Fruit fly (Drosophila melanogaster) whole organism, prepupa: Measurements from ENCODE around the gene SP1029.

Experiments
- Blimp-1 ChIP-seq: fragments of 200-800 bp; sonication (Bioruptor generic); optimal IDR thresholded peaks from 3 replicates; lab custom pipeline; 2017; ENCODE audit warnings: missing biosample characterization, missing genetic modification characterization, mild to moderate bottlenecking, moderate library complexity, missing genetic modification reagents
- CG10631 ChIP-seq: fragments of 200-800 bp; sonication (Bioruptor generic); optimal IDR thresholded peaks from 2 replicates; lab custom pipeline; 2016; ENCODE audit warnings: missing biosample characterization, missing genetic modification characterization
- CG10669 ChIP-seq: fragments of 200-800 bp; sonication (Bioruptor generic); optimal IDR thresholded peaks from 3 replicates; lab custom pipeline; 2018; ENCODE audit warnings: missing biosample characterization, mild to moderate bottlenecking, missing genetic modification characterization, moderate library complexity
- CG11294 ChIP-seq: fragments of 200-800 bp; sonication (Bioruptor generic); IDR thresholded peaks from 2 replicates; pipeline ENCODE4 v1.3.6; 2022; ENCODE audit warnings: missing biosample characterization, missing genetic modification characterization
- CG11902 ChIP-seq: fragments of 200-800 bp; sonication (Bioruptor generic); optimal IDR thresholded peaks from 3 replicates; lab custom pipeline; 2016; ENCODE audit warnings: missing biosample characterization, missing genetic modification characterization
- CG16779 ChIP-seq: fragments of 200-800 bp; sonication (Bioruptor generic); optimal IDR thresholded peaks from 3 replicates; lab custom pipeline; 2017; ENCODE audit warnings: missing biosample characterization, mild to moderate bottlenecking, missing genetic modification characterization
- CG31627 ChIP-seq: fragments of 200-800 bp; sonication (Bioruptor generic); optimal IDR thresholded peaks from 3 replicates; lab custom pipeline; 2016; ENCODE audit warnings: missing biosample characterization, missing genetic modification characterization
- CG32006 ChIP-seq: fragments of 200-800 bp; sonication (Bioruptor generic); optimal IDR thresholded peaks from 3 replicates; lab custom pipeline; 2017; ENCODE audit warnings: missing biosample characterization, mild to moderate bottlenecking, missing genetic modification characterization
- CG34406 ChIP-seq: fragments of 200-800 bp; sonication (Bioruptor generic); optimal IDR thresholded peaks from 3 replicates; lab custom pipeline; 2016; ENCODE audit warnings: missing biosample characterization, missing genetic modification characterization
- CG3919 ChIP-seq: fragments of 200-800 bp; sonication (Bioruptor generic); optimal IDR thresholded peaks from 3 replicates; lab custom pipeline; 2016; ENCODE audit warnings: missing biosample characterization, missing genetic modification characterization
- CG4318 ChIP-seq: fragments of 200-800 bp; sonication (Bioruptor generic); optimal IDR thresholded peaks from 3 replicates; lab custom pipeline; 2017; ENCODE audit warnings: missing biosample characterization, mild to moderate bottlenecking, missing genetic modification characterization
- CG6163 ChIP-seq: fragments of 200-800 bp; sonication (Bioruptor generic); IDR thresholded peaks from 3 replicates; pipeline ENCODE4 v1.3.6; 2022; ENCODE audit warnings: missing biosample characterization, missing genetic modification characterization
- CG6808 ChIP-seq: fragments of 200-800 bp; sonication (Bioruptor generic); optimal IDR thresholded peaks from 3 replicates; lab custom pipeline; 2017; ENCODE audit warnings: missing biosample characterization, missing genetic modification characterization, mild to moderate bottlenecking, moderate library complexity, missing genetic modification reagents
- CG6854 ChIP-seq: fragments of 200-800 bp; sonication (Bioruptor generic); optimal IDR thresholded peaks from 2 replicates; lab custom pipeline; 2017; ENCODE audit warnings: missing biosample characterization, mild to moderate bottlenecking, missing genetic modification characterization
- CG7368 ChIP-seq: fragments of 200-800 bp; sonication (Bioruptor generic); optimal IDR thresholded peaks from 3 replicates; lab custom pipeline; 2016; ENCODE audit warnings: missing biosample characterization, missing genetic modification characterization
- CG8119 ChIP-seq: fragments of 200-800 bp; sonication (Bioruptor generic); IDR thresholded peaks from 3 replicates; pipeline ENCODE4 v1.3.6; 2022; ENCODE audit warnings: missing biosample characterization, missing genetic modification characterization
- CG8319 ChIP-seq: fragments of 200-800 bp; sonication (Bioruptor generic); optimal IDR thresholded peaks from 3 replicates; lab custom pipeline; 2016; ENCODE audit warnings: missing biosample characterization, missing genetic modification characterization
- CG8632 ChIP-seq: fragments of 200-800 bp; sonication (Bioruptor generic); optimal IDR thresholded peaks from 3 replicates; lab custom pipeline; 2016; ENCODE audit warnings: missing biosample characterization, missing genetic modification characterization
- CG9139 ChIP-seq: fragments of 200-800 bp; sonication (Bioruptor generic); optimal IDR thresholded peaks from 3 replicates; lab custom pipeline; 2017; ENCODE audit warnings: missing biosample characterization, mild to moderate bottlenecking, missing genetic modification characterization
- Eip75B ChIP-seq: fragments of 200-800 bp; sonication (Bioruptor generic); optimal IDR thresholded peaks from 3 replicates; lab custom pipeline; 2016; ENCODE audit warnings: missing biosample characterization, missing genetic modification characterization
- Eip93F ChIP-seq: fragments of 200-800 bp; sonication (Bioruptor generic); optimal IDR thresholded peaks from 2 replicates; lab custom pipeline; 2016; ENCODE audit warnings: missing biosample characterization, mild to moderate bottlenecking, missing genetic modification characterization
- Ets21C ChIP-seq: fragments of 200-800 bp; sonication (Bioruptor generic); optimal IDR thresholded peaks from 3 replicates; lab custom pipeline; 2016; ENCODE audit warnings: missing biosample characterization, missing genetic modification characterization
- Ets96B ChIP-seq: fragments of 200-800 bp; optimal IDR thresholded peaks from 2 replicates; lab custom pipeline; 2019; ENCODE audit warnings: missing biosample characterization, mild to moderate bottlenecking, missing genetic modification characterization, moderate library complexity
- Hr38 ChIP-seq: sonication (Bioruptor generic); optimal IDR thresholded peaks from 2 replicates; lab custom pipeline; 2016; ENCODE audit warnings: missing biosample characterization, missing genetic modification characterization
- Hr39 ChIP-seq: fragments of 200-800 bp; sonication (Bioruptor generic); optimal IDR thresholded peaks from 2 replicates; lab custom pipeline; 2016; ENCODE audit warnings: missing biosample characterization, missing genetic modification characterization
- Hr4 ChIP-seq: fragments of 200-800 bp; sonication (Bioruptor generic); optimal IDR thresholded peaks from 3 replicates; lab custom pipeline; 2016; ENCODE audit warnings: missing biosample characterization, missing genetic modification characterization
- Lpt ChIP-seq: fragments of 200-800 bp; sonication (Bioruptor generic); optimal IDR thresholded peaks from 3 replicates; lab custom pipeline; 2016; ENCODE audit warnings: missing biosample characterization, missing genetic modification characterization
- Met ChIP-seq: fragments of 200-800 bp; sonication (Bioruptor generic); optimal IDR thresholded peaks from 3 replicates; lab custom pipeline; 2016; ENCODE audit warnings: missing biosample characterization, missing genetic modification characterization
- OdsH ChIP-seq: fragments of 200-800 bp; sonication (Bioruptor generic); optimal IDR thresholded peaks from 3 replicates; lab custom pipeline; 2016; ENCODE audit warnings: missing biosample characterization, missing genetic modification characterization
- Smox ChIP-seq: fragments of 200-800 bp; sonication (Bioruptor generic); optimal IDR thresholded peaks from 3 replicates; lab custom pipeline; 2016; ENCODE audit warnings: missing biosample characterization, missing genetic modification characterization
- Sox102F ChIP-seq: fragments of 200-800 bp; sonication (Bioruptor generic); optimal IDR thresholded peaks from 2 replicates; lab custom pipeline; 2016; ENCODE audit warnings: missing biosample characterization, mild to moderate bottlenecking, missing genetic modification characterization
- Sox14 ChIP-seq: fragments of 200-800 bp; sonication (Bioruptor generic); optimal IDR thresholded peaks from 3 replicates; lab custom pipeline; 2016; ENCODE audit warnings: missing biosample characterization, missing genetic modification characterization
- achi ChIP-seq: fragments of 200-800 bp; sonication (Bioruptor generic); optimal IDR thresholded peaks from 3 replicates; lab custom pipeline; 2016; ENCODE audit warnings: missing biosample characterization, missing genetic modification characterization
- acj6 ChIP-seq: fragments of 200-800 bp; sonication (Bioruptor generic); optimal IDR thresholded peaks from 3 replicates; lab custom pipeline; 2016; ENCODE audit warnings: missing biosample characterization, missing genetic modification characterization
- dac ChIP-seq: fragments of 200-800 bp; sonication (Bioruptor generic); optimal IDR thresholded peaks from 2 replicates; lab custom pipeline; 2017; ENCODE audit warnings: missing biosample characterization, mild to moderate bottlenecking, missing genetic modification characterization
- dsx ChIP-seq: fragments of 200-800 bp; optimal IDR thresholded peaks from 3 replicates; lab custom pipeline; 2019; ENCODE audit warnings: missing biosample characterization, mild to moderate bottlenecking, missing genetic modification characterization, moderate library complexity; ENCODE audit not compliant: poor library complexity, severe bottlenecking
- esn ChIP-seq: fragments of 200-800 bp; sonication (Bioruptor generic); optimal IDR thresholded peaks from 2 replicates; lab custom pipeline; 2016; ENCODE audit warnings: missing biosample characterization, mild to moderate bottlenecking, missing genetic modification characterization, moderate library complexity
- fd59A ChIP-seq: fragments of 200-800 bp; sonication (Bioruptor generic); optimal IDR thresholded peaks from 2 replicates; lab custom pipeline; 2017; ENCODE audit warnings: missing biosample characterization, mild to moderate bottlenecking, missing genetic modification characterization, missing genetic modification reagents
- fd85E ChIP-seq: fragments of 200-800 bp; sonication (Bioruptor generic); optimal IDR thresholded peaks from 3 replicates; lab custom pipeline; 2016; ENCODE audit warnings: missing biosample characterization, missing genetic modification characterization
- lz ChIP-seq: fragments of 200-800 bp; sonication (Bioruptor generic); optimal IDR thresholded peaks from 3 replicates; lab custom pipeline; 2016; ENCODE audit warnings: missing biosample characterization, missing genetic modification characterization
- net ChIP-seq: fragments of 200-800 bp; sonication (Bioruptor generic); optimal IDR thresholded peaks from 3 replicates; lab custom pipeline; 2016; ENCODE audit warnings: missing biosample characterization, missing genetic modification characterization
- pdm3 ChIP-seq: fragments of 200-800 bp; sonication (Bioruptor generic); optimal IDR thresholded peaks from 3 replicates; lab custom pipeline; 2016; ENCODE audit warnings: missing biosample characterization, missing genetic modification characterization
- salr ChIP-seq, 2 experiments: fragments of 200-800 bp; sonication (Bioruptor generic); optimal IDR thresholded peaks; 3 replicates each; lab custom pipeline; 2016 to 2018; ENCODE audit warnings: missing biosample characterization in 2 of 2, missing genetic modification characterization in 2 of 2, mild to moderate bottlenecking in 1 of 2
- spab ChIP-seq: fragments of 200-800 bp; sonication (Bioruptor generic); optimal IDR thresholded peaks from 2 replicates; lab custom pipeline; 2017; ENCODE audit warnings: missing biosample characterization, mild to moderate bottlenecking, missing genetic modification characterization, missing genetic modification reagents
- ss ChIP-seq, 2 experiments: fragments of 200-800 bp; sonication (Bioruptor generic); optimal IDR thresholded peaks; 2 replicates in 1 of 2; 3 replicates in 1 of 2; lab custom pipeline; 2017 to 2018; ENCODE audit warnings: mild to moderate bottlenecking in 2 of 2, missing biosample characterization in 2 of 2, missing genetic modification characterization in 2 of 2, moderate library complexity in 1 of 2
- svp ChIP-seq: fragments of 200-800 bp; sonication (Bioruptor generic); peaks from one replicate; lab custom pipeline; 2016; ENCODE audit warnings: missing biosample characterization, missing genetic modification characterization
- topi ChIP-seq: fragments of 200-800 bp; sonication (Bioruptor generic); optimal IDR thresholded peaks from 3 replicates; lab custom pipeline; 2016; ENCODE audit warnings: missing biosample characterization, missing genetic modification characterization
- vri ChIP-seq: fragments of 200-800 bp; sonication (Bioruptor generic); optimal IDR thresholded peaks from 3 replicates; lab custom pipeline; 2016; ENCODE audit warnings: missing biosample characterization, mild to moderate bottlenecking, missing genetic modification characterization

The SP1029 gene

dm6 chr3R:29221168-29221567, 29.1 kb downstream of the SP1029 start:
- TF ChIP-seq Blimp-1 (no peak), CG11294 (GFP tag; lab: Robert Waterston, UW) (no peak), CG6808 (GFP tag; lab: Kevin White, UChicago) (no peak), CG32006 (GFP tag; lab: Kevin White, UChicago) (no peak), Smox (no peak), dsx (GFP tag; lab: Kevin White, UChicago) (no peak), CG4318 (no peak), Lpt (GFP tag; lab: Kevin White, UChicago) (no peak), CG8319 (GFP tag; lab: Kevin White, UChicago) (no peak), CG10631 (GFP tag; lab: Kevin White, UChicago) (no peak), svp (GFP tag; lab: Kevin White, UChicago) (no peak), CG34406 (GFP tag; lab: Kevin White, UChicago) (no peak), Ets21C (GFP tag; lab: Kevin White, UChicago) (no peak), CG10669 (no peak), spab (no peak)

dm6 chr3R:29220585-29220984, 29.7 kb downstream of the SP1029 start:
- TF ChIP-seq CG31627 (GFP tag; lab: Kevin White, UChicago) (no peak), CG3919 (no peak), Blimp-1 (no peak), dsx (GFP tag; lab: Kevin White, UChicago) (no peak), CG10669 (no peak), net (GFP tag; lab: Kevin White, UChicago) (no peak), CG8119 (GFP tag; lab: Robert Waterston, UW) (no peak), Sox14 (no peak), fd59A (no peak), Met (GFP tag; lab: Kevin White, UChicago) (no peak), OdsH (GFP tag; lab: Kevin White, UChicago) (no peak), CG9139 (no peak), CG7368 (no peak), CG11294 (GFP tag; lab: Robert Waterston, UW) (no peak), CG34406 (GFP tag; lab: Kevin White, UChicago) (no peak), ss (GFP tag; optimal IDR thresholded peaks at IDR 0.05; lab: Kevin White, UChicago) (no peak), acj6 (no peak), esn (no peak), Ets96B (tag; lab: Kevin White, UChicago) (no peak)
- TF ChIP-seq, all 60 proteins: peak for 0

dm6 chr3R:29219948-29220347, 30.3 kb downstream of the SP1029 start, which contains the start of gene eEF1gamma:
TSS of gene eEF1gamma (plus strand) at chr3R:29220172.
- TF ChIP-seq fd85E, result peak; percentile 86
- peak; percentile 88 for TF ChIP-seq CG8632
- no peak for TF ChIP-seq Hr38
- TF ChIP-seq CG31627 (GFP tag; lab: Kevin White, UChicago), result peak; percentile 91
- peak; percentile 94 for TF ChIP-seq lz
- TF ChIP-seq CG6163 (GFP tag; lab: Robert Waterston, UW), result peak; percentile 96
- peak; percentile 86 for TF ChIP-seq CG10669
- peak; percentile 96 for TF ChIP-seq CG3919
- TF ChIP-seq Hr4, result peak; percentile 75
- peak; percentile 93 for TF ChIP-seq topi (GFP tag; lab: Kevin White, UChicago)
- TF ChIP-seq CG32006 (GFP tag; lab: Kevin White, UChicago), result peak; percentile 71
- TF ChIP-seq CG6854 (GFP tag; lab: Kevin White, UChicago), result peak; percentile 98
- peak; percentile 91 for TF ChIP-seq acj6
- TF ChIP-seq Sox102F (GFP tag; lab: Kevin White, UChicago), result peak; percentile 93
- TF ChIP-seq CG16779, result peak; percentile 82
- peak; percentile 87 for TF ChIP-seq CG7368
- peak; percentile 92 for TF ChIP-seq CG34406 (GFP tag; lab: Kevin White, UChicago)
- TF ChIP-seq vri (GFP tag; lab: Kevin White, UChicago), result peak; percentile 91
- peak in 1 of 2 experiments; percentile 94 for TF ChIP-seq salr (GFP tag; optimal IDR thresholded peaks at IDR 0.05; lab: Kevin White, UChicago)
- no peak for TF ChIP-seq Eip93F (GFP tag; lab: Kevin White, UChicago)
- no peak for TF ChIP-seq achi
- TF ChIP-seq esn, result peak; percentile 95
- TF ChIP-seq spab, result no peak
- peak; percentile 87 for TF ChIP-seq Hr39 (GFP tag; lab: Kevin White, UChicago)
- peak; percentile 78 for TF ChIP-seq dac (GFP tag; lab: Kevin White, UChicago)
- peak; percentile 93 for TF ChIP-seq Eip75B (GFP tag; lab: Kevin White, UChicago)
- TF ChIP-seq CG9139, result no peak
- peak; percentile 94 for TF ChIP-seq net (GFP tag; lab: Kevin White, UChicago)
- peak; percentile 90 for TF ChIP-seq pdm3 (GFP tag; lab: Kevin White, UChicago)
- peak; percentile 64 for TF ChIP-seq CG11902 (GFP tag; lab: Kevin White, UChicago)
